Worm (Caenorhabditis elegans): Measurements from ENCODE around the gene mlc-3.

- TF ChIP-seq snpc-4 (tag; optimal IDR thresholded peaks at IDR 0.05) (no peak), lin-39 (tag; optimal IDR thresholded peaks at IDR 0.05) (no peak), zag-1 (tag; optimal IDR thresholded peaks at IDR 0.05) (no peak), nhr-21 (tag; optimal IDR thresholded peaks at IDR 0.05) (no peak), lsy-2 (tag; optimal IDR thresholded peaks at IDR 0.05) (no peak), sma-3 (GFP tag; optimal IDR thresholded peaks at IDR 0.05) (no peak)
Measured at ce11 chrIII:5581049-5581448, 16.2 kb downstream of the mlc-3 start, which contains the start of gene F56D2.5.
